Worm (Caenorhabditis elegans) whole organism, midembryonic: ENCODE results near the gene col-94.

Experiments
- T22C8.4 ChIP-seq: fragments of 200-800 bp; sonication (Bioruptor generic); IDR thresholded peaks from 2 replicates; pipeline ENCODE4 v1.3.6; 2022; ENCODE audit warnings: missing genetic modification characterization, missing compliant biosample characterization
- cog-1 ChIP-seq: sonication (generic microtip); optimal IDR thresholded peaks from 2 replicates; lab custom pipeline; 2016; ENCODE audit warnings: missing genetic modification characterization, missing compliant biosample characterization
- flt-1 ChIP-seq: fragments of 200-800 bp; sonication (Bioruptor generic); IDR thresholded peaks from 2 replicates; pipeline ENCODE4 v1.3.6; 2022; ENCODE audit warnings: missing genetic modification characterization, missing compliant biosample characterization
- klf-2 ChIP-seq: fragments of 200-800 bp; sonication (Bioruptor generic); conservative IDR thresholded peaks from 2 replicates; pipeline ENCODE4 v1.3.6; 2022; ENCODE audit warnings: missing genetic modification reagents, missing genetic modification characterization, missing compliant biosample characterization
- med-1 ChIP-seq: sonication (generic microtip); optimal IDR thresholded peaks from 2 replicates; lab custom pipeline; 2017; ENCODE audit warnings: missing genetic modification characterization, mild to moderate bottlenecking, missing compliant biosample characterization, antibody characterized with exemption, missing genetic modification reagents; ENCODE audit not compliant: insufficient read depth
- ref-1 ChIP-seq: fragments of 200-800 bp; sonication (Bioruptor generic); conservative IDR thresholded peaks from 2 replicates; pipeline ENCODE4 v1.3.6; 2022; ENCODE audit warnings: missing genetic modification reagents, missing genetic modification characterization, missing compliant biosample characterization
- tab-1 ChIP-seq: fragments of 200-800 bp; sonication (Bioruptor generic); IDR thresholded peaks from 2 replicates; pipeline ENCODE4 v1.3.6; 2022; ENCODE audit warnings: missing genetic modification characterization, missing compliant biosample characterization
- ztf-23 ChIP-seq: fragments of 200-800 bp; sonication (Bioruptor generic); IDR thresholded peaks from 2 replicates; pipeline ENCODE4 v1.3.6; 2022; ENCODE audit warnings: missing genetic modification reagents, missing genetic modification characterization, missing compliant biosample characterization
- ztf-29 ChIP-seq: fragments of 200-800 bp; sonication (Bioruptor generic); IDR thresholded peaks from 2 replicates; pipeline ENCODE4 v1.3.6; 2022; ENCODE audit warnings: missing genetic modification reagents, missing genetic modification characterization, missing compliant biosample characterization

The col-94 gene

ce11 chrIII:10951713-10952112 is 36.0 kb downstream of the col-94 start:
- TF ChIP-seq flt-1 (GFP tag; lab: Robert Waterston, UW) (no peak), ztf-29 (GFP tag; lab: Robert Waterston, UW) (no peak), tab-1 (no peak), med-1 (GFP tag; lab: Kevin White, UChicago) (no peak), klf-2 (no peak), ref-1 (GFP tag; lab: Robert Waterston, UW) (no peak), T22C8.4 (GFP tag; lab: Robert Waterston, UW) (no peak), ztf-23 (no peak), cog-1 (tag; lab: Kevin White, UChicago) (no peak)

- TF ChIP-seq T22C8.4 (GFP tag; lab: Robert Waterston, UW) (no peak), ztf-29 (GFP tag; lab: Robert Waterston, UW) (no peak), flt-1 (GFP tag; lab: Robert Waterston, UW) (no peak)
Observed at ce11 chrIII:10947155-10947554, 40.5 kb downstream of the col-94 start, which contains the start of gene strd-1. Gene strd-1, plus strand, starts transcription at chrIII:10947455.

- no peak for TF ChIP-seq tab-1
- TF ChIP-seq ztf-23, result no peak
- TF ChIP-seq ref-1 (GFP tag; lab: Robert Waterston, UW), result no peak
Observed at ce11 chrIII:10945537-10945936, 42.1 kb downstream of the col-94 start.

- TF ChIP-seq ztf-29 (GFP tag; lab: Robert Waterston, UW), result no peak
- no peak for TF ChIP-seq flt-1 (GFP tag; lab: Robert Waterston, UW)
- no peak for TF ChIP-seq ztf-23
- TF ChIP-seq ref-1 (GFP tag; lab: Robert Waterston, UW), result no peak
- TF ChIP-seq T22C8.4 (GFP tag; lab: Robert Waterston, UW), result no peak
- TF ChIP-seq cog-1 (tag; lab: Kevin White, UChicago), result no peak
- no peak for TF ChIP-seq med-1 (GFP tag; lab: Kevin White, UChicago)
- TF ChIP-seq klf-2, result no peak
- TF ChIP-seq tab-1, result no peak
Observed at ce11 chrIII:10942905-10943304, 44.8 kb downstream of the col-94 start.

- TF ChIP-seq med-1 (GFP tag; lab: Kevin White, UChicago) (no peak), ztf-29 (GFP tag; lab: Robert Waterston, UW) (no peak), ztf-23 (no peak), klf-2 (no peak), flt-1 (GFP tag; lab: Robert Waterston, UW) (no peak), ref-1 (GFP tag; lab: Robert Waterston, UW) (no peak), T22C8.4 (GFP tag; lab: Robert Waterston, UW) (no peak), tab-1 (no peak), cog-1 (tag; lab: Kevin White, UChicago) (no peak)
Observed at ce11 chrIII:10939184-10939583, 48.5 kb downstream of the col-94 start.
